Fruit fly (Drosophila melanogaster): ENCODE measurements around the gene WRNexo.

WRNexo gene

DNA sequence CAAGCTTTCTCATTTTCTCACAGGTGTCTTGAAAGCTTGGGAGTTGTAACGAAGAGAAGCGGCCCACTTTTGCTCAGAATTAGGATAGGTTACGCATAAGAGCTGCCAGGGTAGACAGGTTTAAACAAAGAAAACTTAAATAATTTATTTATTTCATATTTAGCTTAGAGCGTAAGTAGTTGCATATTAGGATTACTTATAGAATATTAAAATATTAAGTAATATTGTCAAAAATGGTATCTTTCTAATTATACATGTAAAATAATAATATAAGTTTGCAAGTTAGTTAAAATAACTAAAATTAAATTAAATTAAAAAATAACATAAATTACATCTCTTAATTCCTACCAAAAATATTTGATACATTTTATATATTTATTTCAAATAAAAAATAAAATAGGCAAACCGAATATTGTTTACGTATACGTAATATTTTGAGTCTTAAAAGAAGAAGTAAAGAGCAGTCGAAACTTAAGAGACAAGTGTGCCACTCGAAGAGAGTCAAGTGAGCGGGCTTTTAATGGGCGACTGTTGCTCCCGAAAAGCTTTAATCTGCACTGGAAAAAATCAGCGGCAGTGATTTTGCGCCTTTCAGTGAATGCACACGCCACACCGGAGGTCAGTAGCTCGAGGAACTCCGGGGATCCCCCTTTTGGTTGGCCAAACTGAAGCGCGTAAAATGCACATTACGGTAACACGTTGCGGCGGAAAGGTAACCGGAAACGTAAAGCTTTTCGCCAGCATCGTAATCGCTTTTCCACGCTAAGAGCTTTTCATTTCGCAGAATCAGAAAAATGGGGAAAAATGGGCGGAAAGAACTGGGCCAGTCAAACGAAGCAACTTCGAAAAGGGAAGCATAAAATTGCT, 50.9 kb downstream of the WRNexo start:
- TF ChIP-seq CG17801 (GFP tag; optimal IDR thresholded peaks at IDR 0.05; ENCODE audit: partially characterized antibody), result no peak

DNA sequence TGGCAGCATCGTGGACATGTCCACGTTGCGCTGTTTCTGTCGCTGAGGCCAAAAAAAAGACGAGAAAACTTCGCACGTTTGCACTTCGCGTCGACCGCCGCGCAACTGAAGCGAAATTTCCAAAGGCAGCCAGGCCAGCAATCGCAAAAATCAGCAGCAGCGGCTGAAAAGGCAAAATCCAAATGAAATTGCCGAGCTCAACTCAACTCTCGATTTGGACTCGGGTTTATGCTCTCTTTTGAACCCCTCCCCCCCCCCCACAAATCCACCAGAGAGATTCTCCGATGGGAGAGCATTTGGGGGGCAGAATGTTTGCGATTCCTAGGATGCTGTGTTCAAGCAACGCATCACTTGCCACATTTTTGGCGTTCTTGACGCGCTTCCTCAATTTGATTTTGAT, 51.6 kb downstream of the WRNexo start, which contains the start of gene PKD:
TSS of gene PKD (minus strand) at position 88 of the 400 bp plus-strand sequence.
- TF ChIP-seq CG17801 (GFP tag; optimal IDR thresholded peaks at IDR 0.05; ENCODE audit: partially characterized antibody), result no peak
